Worm (Caenorhabditis elegans): Measurements from ENCODE around the gene tag-267.

Gene tag-267

ce11 chrIII:647248-647647 lies 6.7 kb downstream of the tag-267 start (continued):
- no peak for TF ChIP-seq zip-8 (tag; optimal IDR thresholded peaks at IDR 0.05)

ce11 chrIII:649935-650334 lies 9.3 kb downstream of the tag-267 start:
- TF ChIP-seq pha-4 (tag; optimal IDR thresholded peaks at IDR 0.05) (no peak), drap-1 (GFP tag; optimal IDR thresholded peaks at IDR 0.05) (no peak), hlh-1 (tag; optimal IDR thresholded peaks at IDR 0.05) (no peak), elt-3 (tag; optimal IDR thresholded peaks at IDR 0.05) (no peak), unc-120 (tag; optimal IDR thresholded peaks at IDR 0.05; ENCODE audit: poor library complexity, severe bottlenecking) (no peak), ceh-83 (GFP tag; optimal IDR thresholded peaks at IDR 0.05) (no peak), sem-2 (GFP tag; optimal IDR thresholded peaks at IDR 0.05) (no peak), lsy-2 (tag; optimal IDR thresholded peaks at IDR 0.05) (no peak)

- TF ChIP-seq mls-2 (tag; optimal IDR thresholded peaks at IDR 0.05) (no peak), ceh-43 (GFP tag; optimal IDR thresholded peaks at IDR 0.05) (no peak), M03D4.4 (tag; optimal IDR thresholded peaks at IDR 0.05) (no peak), hlh-1 (tag; optimal IDR thresholded peaks at IDR 0.05) (no peak), unc-120 (tag; optimal IDR thresholded peaks at IDR 0.05; ENCODE audit: poor library complexity, severe bottlenecking) (no peak), tbx-8 (GFP tag; optimal IDR thresholded peaks at IDR 0.05) (no peak), mep-1 (tag; optimal IDR thresholded peaks at IDR 0.05) (no peak), bed-3 (GFP tag; optimal IDR thresholded peaks at IDR 0.05) (no peak)
These were observed 9.9 kb downstream of the tag-267 start for ce11 chrIII:650539-650938.

ce11 chrIII:651587-651986 lies 11.0 kb downstream of the tag-267 start:
- TF ChIP-seq nhr-12 (tag; optimal IDR thresholded peaks at IDR 0.05), result no peak
- no peak for TF ChIP-seq unc-39 (tag; optimal IDR thresholded peaks at IDR 0.05)
- no peak for TF ChIP-seq flh-1 (GFP tag; optimal IDR thresholded peaks at IDR 0.05)
- TF ChIP-seq lin-13 (tag; optimal IDR thresholded peaks at IDR 0.05), result no peak
- TF ChIP-seq unc-120 (tag; optimal IDR thresholded peaks at IDR 0.05; ENCODE audit: poor library complexity, severe bottlenecking), result no peak
- TF ChIP-seq ztf-11 (tag; optimal IDR thresholded peaks at IDR 0.05), result no peak
- no peak for TF ChIP-seq mep-1 (tag; optimal IDR thresholded peaks at IDR 0.05)
- TF ChIP-seq bed-3 (GFP tag; optimal IDR thresholded peaks at IDR 0.05), result no peak

- TF ChIP-seq mab-5 (tag; optimal IDR thresholded peaks at IDR 0.05), result no peak
- peak; percentile 16 for TF ChIP-seq mls-2 (tag; optimal IDR thresholded peaks at IDR 0.05)
- peak; percentile 54 for TF ChIP-seq ham-2 (GFP tag; optimal IDR thresholded peaks at IDR 0.05)
These were observed 13.8 kb downstream of the tag-267 start for ce11 chrIII:654365-654764.

- no peak for TF ChIP-seq ztf-11 (tag; optimal IDR thresholded peaks at IDR 0.05)
These were observed 16.1 kb downstream of the tag-267 start for ce11 chrIII:656660-657059.

ce11 chrIII:657241-657640 lies 16.7 kb downstream of the tag-267 start:
- TF ChIP-seq tbx-8 (GFP tag; optimal IDR thresholded peaks at IDR 0.05) (no peak), ham-2 (GFP tag; optimal IDR thresholded peaks at IDR 0.05) (no peak), mls-2 (tag; optimal IDR thresholded peaks at IDR 0.05) (peak; percentile 7), unc-39 (tag; optimal IDR thresholded peaks at IDR 0.05) (no peak), ces-1 (GFP tag; optimal IDR thresholded peaks at IDR 0.05) (peak; percentile 54), blmp-1 (tag; optimal IDR thresholded peaks at IDR 0.05) (peak; percentile 38)

ce11 chrIII:658357-658756 lies 17.8 kb downstream of the tag-267 start, which contains the start of gene C09F5.1:
Gene C09F5.1, plus strand, starts transcription at chrIII:658709.
- TF ChIP-seq hlh-1 (tag; optimal IDR thresholded peaks at IDR 0.05) (no peak), pha-4 (tag; optimal IDR thresholded peaks at IDR 0.05) (no peak), nhr-76 (tag; optimal IDR thresholded peaks at IDR 0.05) (no peak), lsy-2 (tag; optimal IDR thresholded peaks at IDR 0.05) (no peak), flh-1 (GFP tag; optimal IDR thresholded peaks at IDR 0.05) (no peak), sptf-1 (tag; optimal IDR thresholded peaks at IDR 0.05) (no peak)

All from whole organism, mixed stage, embryonic.